Fruit fly (Drosophila melanogaster): ENCODE measurements around the gene CG6834.

dm6 chr3R:11661712-11662111 is 26.2 kb downstream of the CG6834 start:
- TF ChIP-seq usp (GFP tag; optimal IDR thresholded peaks at IDR 0.05) (no peak), psq (optimal IDR thresholded peaks at IDR 0.05) (no peak), EcR (GFP tag; optimal IDR thresholded peaks at IDR 0.05) (no peak)
